Worm (Caenorhabditis elegans) whole organism, L1 larva: Measurements from ENCODE around the gene elb-1.
A peak's percentile ranks its signal among the peaks of the same experiment; 100 is the strongest.

ENCODE experiments used
- F16B12.6 ChIP-seq: fragments of 150-350 bp; optimal IDR thresholded peaks from 2 replicates; lab custom pipeline; 2014; ENCODE audit warnings: missing biosample characterization, missing genetic modification characterization
- Y116A8C.19 ChIP-seq: sonication (generic microtip); optimal IDR thresholded peaks from 2 replicates; lab custom pipeline; 2016; ENCODE audit warnings: missing compliant biosample characterization, missing genetic modification characterization, borderline replicate concordance
- alr-1 ChIP-seq: fragments of 200-800 bp; sonication (Bioruptor generic); optimal IDR thresholded peaks from 2 replicates; lab custom pipeline; 2018; ENCODE audit warnings: borderline replicate concordance, mild to moderate bottlenecking, missing genetic modification characterization, missing compliant biosample characterization
- aly-2 ChIP-seq: fragments of 150-350 bp; optimal IDR thresholded peaks from 2 replicates; lab custom pipeline; 2014; ENCODE audit warnings: missing biosample characterization, missing genetic modification characterization
- ama-1 ChIP-seq: fragments of 150-350 bp; optimal IDR thresholded peaks from 2 replicates; lab custom pipeline; 2014
- ceh-8 ChIP-seq: fragments of 200-800 bp; sonication (Bioruptor generic); optimal IDR thresholded peaks from 2 replicates; lab custom pipeline; 2018; ENCODE audit warnings: mild to moderate bottlenecking, missing genetic modification characterization, moderate library complexity, missing compliant biosample characterization
- ceh-82 ChIP-seq, 3 experiments: fragments of 150-350 bp in 1 of 3; sonication (generic microtip) in 2 of 3; optimal IDR thresholded peaks; 2 replicates each; lab custom pipeline; 2014 to 2017; ENCODE audit warnings: missing biosample characterization in 3 of 3, missing genetic modification characterization in 3 of 3
- ces-1 ChIP-seq: fragments of 150-350 bp; optimal IDR thresholded peaks from 2 replicates; lab custom pipeline; 2014; ENCODE audit warnings: missing biosample characterization, missing genetic modification reagents, missing genetic modification characterization
- dpl-1 ChIP-seq, 3 experiments: fragments of 150-350 bp in 2 of 3; sonication (generic microtip) in 1 of 3; optimal IDR thresholded peaks; 2 replicates each; lab custom pipeline; 2014 to 2017; ENCODE audit warnings: missing biosample characterization in 3 of 3, missing genetic modification characterization in 3 of 3, missing genetic modification reagents in 3 of 3
- dsc-1 ChIP-seq: sonication (generic microtip); optimal IDR thresholded peaks from 2 replicates; lab custom pipeline; 2016; ENCODE audit warnings: mild to moderate bottlenecking, missing genetic modification characterization, missing compliant biosample characterization
- efl-1 ChIP-seq, 4 experiments: fragments of 150-350 bp; optimal IDR thresholded peaks in 3 of 4; peaks in 1 of 4; 1 replicate in 1 of 4; 2 replicates in 3 of 4; lab custom pipeline; 2014; ENCODE audit warnings: missing biosample characterization in 2 of 4, missing genetic modification characterization in 2 of 4, missing genetic modification reagents in 2 of 4
- efl-3 ChIP-seq: fragments of 200-800 bp; sonication (Bioruptor generic); optimal IDR thresholded peaks from 2 replicates; lab custom pipeline; 2018; ENCODE audit warnings: mild to moderate bottlenecking, missing genetic modification characterization, missing compliant biosample characterization
- elt-2 ChIP-seq: sonication (generic microtip); optimal IDR thresholded peaks from 2 replicates; lab custom pipeline; 2016; ENCODE audit warnings: missing genetic modification characterization, mild to moderate bottlenecking, inconsistent platforms, missing compliant biosample characterization, missing genetic modification reagents
- elt-3 ChIP-seq, 6 experiments: fragments of 150-350 bp in 1 of 6; sonication (generic microtip); optimal IDR thresholded peaks; 2 replicates each; lab custom pipeline; 2017 to 2018; ENCODE audit warnings: missing biosample characterization in 6 of 6, missing genetic modification characterization in 6 of 6, inconsistent platforms in 1 of 6
- fkh-10 ChIP-seq: sonication (generic microtip); optimal IDR thresholded peaks from 2 replicates; lab custom pipeline; 2017; ENCODE audit warnings: missing biosample characterization, missing genetic modification reagents, missing genetic modification characterization
- fkh-4 ChIP-seq: sonication (generic microtip); optimal IDR thresholded peaks from 2 replicates; lab custom pipeline; 2016; ENCODE audit warnings: missing compliant biosample characterization, missing genetic modification characterization, borderline replicate concordance
- fkh-8 ChIP-seq: sonication (generic microtip); optimal IDR thresholded peaks from 2 replicates; lab custom pipeline; 2016; ENCODE audit warnings: mild to moderate bottlenecking, missing genetic modification characterization, missing compliant biosample characterization
- fos-1 ChIP-seq: fragments of 150-350 bp; optimal IDR thresholded peaks from 2 replicates; lab custom pipeline; 2014; ENCODE audit warnings: missing biosample characterization, missing genetic modification characterization
- grh-1 ChIP-seq: fragments of 200-800 bp; sonication (Bioruptor generic); IDR thresholded peaks from 2 replicates; pipeline ENCODE4 v1.3.6; 2022; ENCODE audit warnings: missing genetic modification reagents, missing genetic modification characterization, missing compliant biosample characterization
- isw-1 ChIP-seq: fragments of 200-800 bp; sonication (Bioruptor generic); IDR thresholded peaks from 2 replicates; pipeline ENCODE4 v1.3.6; 2022; ENCODE audit warnings: missing genetic modification characterization, missing compliant biosample characterization
- jun-1 ChIP-seq: fragments of 150-350 bp; optimal IDR thresholded peaks from 2 replicates; lab custom pipeline; 2014; ENCODE audit warnings: missing biosample characterization, missing genetic modification reagents, missing genetic modification characterization
- lin-13 ChIP-seq: fragments of 150-350 bp; optimal IDR thresholded peaks from 2 replicates; lab custom pipeline; 2014; ENCODE audit warnings: missing biosample characterization, missing genetic modification reagents, missing genetic modification characterization
- lin-14 ChIP-seq: fragments of 200-800 bp; sonication (Bioruptor generic); optimal IDR thresholded peaks from 2 replicates; lab custom pipeline; 2018; ENCODE audit warnings: mild to moderate bottlenecking, missing genetic modification characterization, moderate library complexity, missing compliant biosample characterization
- lin-15B ChIP-seq: fragments of 150-350 bp; sonication (generic microtip); optimal IDR thresholded peaks from 3 replicates; lab custom pipeline; 2014; ENCODE audit warnings: missing biosample characterization, missing genetic modification characterization
- lin-35 ChIP-seq, 2 experiments: fragments of 150-350 bp; optimal IDR thresholded peaks; 2 replicates each; lab custom pipeline; 2014; ENCODE audit warnings: missing biosample characterization in 2 of 2, missing genetic modification characterization in 2 of 2, missing genetic modification reagents in 2 of 2
- mef-2 ChIP-seq: fragments of 150-350 bp; optimal IDR thresholded peaks from 2 replicates; lab custom pipeline; 2014; ENCODE audit warnings: missing biosample characterization, missing genetic modification characterization
- mep-1 ChIP-seq: fragments of 150-350 bp; optimal IDR thresholded peaks from 2 replicates; lab custom pipeline; 2014; ENCODE audit warnings: missing biosample characterization, missing genetic modification characterization
- nhr-11 ChIP-seq: fragments of 150-350 bp; optimal IDR thresholded peaks from 2 replicates; lab custom pipeline; 2014; ENCODE audit warnings: missing biosample characterization, missing genetic modification characterization
- nhr-19 ChIP-seq: fragments of 200-800 bp; sonication (Bioruptor generic); conservative IDR thresholded peaks from 2 replicates; pipeline ENCODE4 v1.3.6; 2022; ENCODE audit warnings: missing genetic modification characterization, missing compliant biosample characterization
- nhr-20 ChIP-seq: sonication (generic microtip); optimal IDR thresholded peaks from 2 replicates; lab custom pipeline; 2016; ENCODE audit warnings: mild to moderate bottlenecking, missing genetic modification characterization, missing compliant biosample characterization
- nhr-237 ChIP-seq: fragments of 150-350 bp; optimal IDR thresholded peaks from 2 replicates; lab custom pipeline; 2014; ENCODE audit warnings: missing biosample characterization, missing genetic modification characterization
- nhr-47 ChIP-seq: sonication (generic microtip); optimal IDR thresholded peaks from 2 replicates; lab custom pipeline; 2016; ENCODE audit warnings: mild to moderate bottlenecking, missing genetic modification characterization, moderate library complexity, missing compliant biosample characterization
- nhr-76 ChIP-seq: sonication (generic microtip); optimal IDR thresholded peaks from 2 replicates; lab custom pipeline; 2017; ENCODE audit warnings: missing biosample characterization, missing genetic modification characterization
- nhr-77 ChIP-seq: fragments of 150-350 bp; optimal IDR thresholded peaks from 2 replicates; lab custom pipeline; 2014; ENCODE audit warnings: missing biosample characterization, missing genetic modification characterization
- nhr-85 ChIP-seq: sonication (generic microtip); peaks from one replicate; lab custom pipeline; 2016; ENCODE audit warnings: missing genetic modification characterization, inconsistent platforms, missing compliant biosample characterization
- nhr-90 ChIP-seq: sonication (generic microtip); optimal IDR thresholded peaks from 2 replicates; lab custom pipeline; 2016; ENCODE audit warnings: mild to moderate bottlenecking, missing genetic modification characterization, missing compliant biosample characterization; ENCODE audit not compliant: poor library complexity
- pqm-1 ChIP-seq: sonication (generic microtip); optimal IDR thresholded peaks from 3 replicates; lab custom pipeline; 2017; ENCODE audit warnings: missing biosample characterization, missing genetic modification characterization
- rnt-1 ChIP-seq: sonication (generic microtip); optimal IDR thresholded peaks from 2 replicates; lab custom pipeline; 2016; ENCODE audit warnings: mild to moderate bottlenecking, missing genetic modification characterization, moderate library complexity, missing compliant biosample characterization
- snpc-4 ChIP-seq: fragments of 150-350 bp; optimal IDR thresholded peaks from 2 replicates; lab custom pipeline; 2014; ENCODE audit warnings: missing biosample characterization, missing genetic modification characterization
- snu-23 ChIP-seq: sonication (generic microtip); optimal IDR thresholded peaks from 2 replicates; lab custom pipeline; 2016; ENCODE audit warnings: missing genetic modification characterization, missing compliant biosample characterization
- swsn-7 ChIP-seq: sonication (generic microtip); optimal IDR thresholded peaks from 2 replicates; lab custom pipeline; 2016; ENCODE audit warnings: missing genetic modification characterization, missing compliant biosample characterization
- tbx-2 ChIP-seq: sonication (generic microtip); optimal IDR thresholded peaks from 2 replicates; lab custom pipeline; 2016; ENCODE audit warnings: missing genetic modification characterization, missing compliant biosample characterization
- tlp-1 ChIP-seq: fragments of 150-350 bp; optimal IDR thresholded peaks from 2 replicates; lab custom pipeline; 2014; ENCODE audit warnings: missing biosample characterization, missing genetic modification characterization
- unc-130 ChIP-seq: fragments of 150-350 bp; optimal IDR thresholded peaks from 2 replicates; lab custom pipeline; 2017; ENCODE audit warnings: missing biosample characterization, missing genetic modification characterization, inconsistent platforms
- unc-30 ChIP-seq: sonication (generic microtip); optimal IDR thresholded peaks from 2 replicates; lab custom pipeline; 2017; ENCODE audit warnings: missing biosample characterization, missing genetic modification characterization
- unc-62 ChIP-seq: fragments of 150-350 bp; optimal IDR thresholded peaks from 2 replicates; lab custom pipeline; 2014; ENCODE audit warnings: missing biosample characterization, missing genetic modification reagents, missing genetic modification characterization
- unc-86 ChIP-seq: sonication (generic microtip); optimal IDR thresholded peaks from 2 replicates; lab custom pipeline; 2016; ENCODE audit warnings: missing genetic modification characterization, missing compliant biosample characterization
- unc-98 ChIP-seq: fragments of 200-800 bp; sonication (Bioruptor generic); IDR thresholded peaks from 2 replicates; pipeline ENCODE4 v1.3.6; 2022; ENCODE audit warnings: missing genetic modification characterization, missing compliant biosample characterization
- ztf-11 ChIP-seq, 2 experiments: sonication (generic microtip); optimal IDR thresholded peaks; 2 replicates each; lab custom pipeline; 2016 to 2017; ENCODE audit warnings: missing genetic modification characterization in 2 of 2, missing biosample characterization in 1 of 2, missing compliant biosample characterization in 1 of 2

Gene elb-1

ce11 chrIII:11719400-11719875 is at the start of gene elb-1, which contains the start of gene Y41C4A.11 (continued):
- TF ChIP-seq tbx-2 (peak; percentile 84), tlp-1 (tag; lab: Kevin White, UChicago) (no peak), grh-1 (GFP tag; lab: Robert Waterston, UW) (peak; percentile 67), dsc-1 (tag; lab: Kevin White, UChicago) (peak; percentile 71), unc-62 (GFP tag; lab: Kevin White, UChicago) (no peak), nhr-76 (tag; lab: Kevin White, UChicago) (no peak), unc-30 (tag; lab: Kevin White, UChicago) (no peak), nhr-77 (tag; lab: Kevin White, UChicago) (peak; percentile 92), fkh-4 (tag; lab: Kevin White, UChicago) (no peak), unc-98 (GFP tag; lab: Robert Waterston, UW) (no peak), dpl-1 (GFP tag; optimal IDR thresholded peaks at IDR 0.05; lab: Kevin White, UChicago) (peak; percentile 98 to 99 (median 99)), swsn-7 (peak; percentile 73), mef-2 (no peak), nhr-47 (peak; percentile 87), mep-1 (tag; lab: Kevin White, UChicago) (peak; percentile 62), lin-15B (tag; lab: Kevin White, UChicago) (peak; percentile 65), Y116A8C.19 (tag; lab: Kevin White, UChicago) (no peak), rnt-1 (no peak), elt-2 (tag; lab: Kevin White, UChicago) (peak; percentile 8), lin-35 (GFP tag; optimal IDR thresholded peaks at IDR 0.05; lab: Kevin White, UChicago) (peak; percentile 99), ceh-8 (peak; percentile 29), ama-1 (no peak), unc-130 (tag; lab: Kevin White, UChicago) (peak; percentile 53), nhr-237 (tag; lab: Kevin White, UChicago) (peak; percentile 17), ceh-82 (tag; optimal IDR thresholded peaks at IDR 0.05; lab: Kevin White, UChicago) (peak; percentile 27 to 86 (median 59)), nhr-20 (tag; lab: Kevin White, UChicago) (peak; percentile 80), fos-1 (tag; lab: Kevin White, UChicago) (peak; percentile 56), nhr-85 (tag; lab: Kevin White, UChicago) (peak; percentile 83), isw-1 (GFP tag; lab: Robert Waterston, UW) (peak; percentile 67), alr-1 (no peak), lin-14 (no peak), nhr-19 (peak; percentile 76)

- no peak for TF ChIP-seq lin-14
- TF ChIP-seq snpc-4 (tag; lab: Kevin White, UChicago), result no peak
- no peak for TF ChIP-seq unc-86 (tag; lab: Kevin White, UChicago)
- no peak for TF ChIP-seq lin-13 (GFP tag; lab: Kevin White, UChicago)
- no peak for TF ChIP-seq rnt-1
- no peak for TF ChIP-seq fkh-10
- TF ChIP-seq ztf-11 (tag; optimal IDR thresholded peaks at IDR 0.05; lab: Kevin White, UChicago), result no peak
- no peak for TF ChIP-seq fkh-8
- no peak for TF ChIP-seq nhr-90 (tag; lab: Kevin White, UChicago)
- TF ChIP-seq unc-130 (tag; lab: Kevin White, UChicago), result no peak
- no peak for TF ChIP-seq aly-2 (tag; lab: Kevin White, UChicago)
Measured at ce11 chrIII:11760634-11761033, 41.4 kb upstream of the elb-1 start.

ce11 chrIII:11757892-11758291 is 38.6 kb upstream of the elb-1 start:
- TF ChIP-seq efl-3 (GFP tag; lab: Kevin White, UChicago), result no peak
- TF ChIP-seq lin-35 (GFP tag; optimal IDR thresholded peaks at IDR 0.05; lab: Kevin White, UChicago), result no peak
- no peak for TF ChIP-seq lin-15B (tag; lab: Kevin White, UChicago)
- TF ChIP-seq nhr-11 (tag; lab: Kevin White, UChicago), result no peak
- no peak for TF ChIP-seq snu-23
- TF ChIP-seq pqm-1 (tag; lab: Kevin White, UChicago), result no peak
- no peak for TF ChIP-seq ces-1 (GFP tag; lab: Kevin White, UChicago)
- no peak for TF ChIP-seq swsn-7
- TF ChIP-seq efl-1 (optimal IDR thresholded peaks at IDR 0.05; lab: Kevin White, UChicago), result no peak
- no peak for TF ChIP-seq efl-1 (GFP tag; optimal IDR thresholded peaks at IDR 0.05 in 1 of 2; lab: Kevin White, UChicago)
- TF ChIP-seq nhr-47, result no peak
- TF ChIP-seq F16B12.6, result no peak
- no peak for TF ChIP-seq elt-3 (tag; optimal IDR thresholded peaks at IDR 0.05; lab: Kevin White, UChicago)
- TF ChIP-seq nhr-90 (tag; lab: Kevin White, UChicago), result no peak
- TF ChIP-seq jun-1 (tag; lab: Kevin White, UChicago), result no peak
- TF ChIP-seq ztf-11 (tag; optimal IDR thresholded peaks at IDR 0.05; lab: Kevin White, UChicago), result no peak
